Worm (Caenorhabditis elegans): ENCODE measurements around the gene K02E11.10.

- no peak for TF ChIP-seq hpl-2 (GFP tag; optimal IDR thresholded peaks at IDR 0.05)
- no peak for TF ChIP-seq jun-1 (tag; optimal IDR thresholded peaks at IDR 0.05)
- no peak for TF ChIP-seq ama-1 (optimal IDR thresholded peaks at IDR 0.05)
Measured at ce11 chrV:14289363-14289762, 48.4 kb upstream of the K02E11.10 start, which contains the start of gene F14D7.1.
